Fruit fly (Drosophila melanogaster): Measurements from ENCODE around the gene CG14147.

The CG14147 gene

DNA sequence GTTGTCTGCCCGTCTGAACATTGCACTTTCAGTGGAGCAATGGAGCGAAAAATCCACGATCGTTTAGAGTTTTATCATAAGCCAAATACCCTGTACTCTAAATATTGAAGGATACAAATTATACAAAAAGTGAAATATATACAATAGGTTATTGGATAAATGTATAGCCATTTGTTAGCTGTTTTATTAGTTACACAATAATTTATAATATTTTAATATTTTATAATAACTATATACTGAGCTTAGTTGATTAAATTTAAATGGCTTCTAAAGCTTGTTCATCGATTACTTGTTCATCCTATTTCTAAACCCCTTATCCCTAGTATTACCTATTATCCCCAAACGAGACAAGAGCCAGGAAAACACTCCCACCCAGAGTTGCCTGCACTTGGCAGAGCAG lies 49.5 kb upstream of the CG14147 start (continued):
- TF ChIP-seq Lpt (GFP tag; optimal IDR thresholded peaks at IDR 0.05) = no peak
- no peak for TF ChIP-seq CG6854 (GFP tag; optimal IDR thresholded peaks at IDR 0.05)
- peak; percentile 33 for TF ChIP-seq CG6808 (GFP tag; optimal IDR thresholded peaks at IDR 0.05)
- no peak for TF ChIP-seq Eip93F (GFP tag; optimal IDR thresholded peaks at IDR 0.05)
- TF ChIP-seq Met (GFP tag; optimal IDR thresholded peaks at IDR 0.05) = no peak
- TF ChIP-seq CG32006 (GFP tag; optimal IDR thresholded peaks at IDR 0.05) = peak; percentile 76
- TF ChIP-seq CG8119 (GFP tag; IDR thresholded peaks at IDR 0.05) = peak; percentile 76
- TF ChIP-seq fkh (GFP tag; optimal IDR thresholded peaks at IDR 0.05) = no peak
- peak; percentile 63 for TF ChIP-seq CG10669 (GFP tag; optimal IDR thresholded peaks at IDR 0.05)
- no peak for TF ChIP-seq Eip75B (GFP tag; optimal IDR thresholded peaks at IDR 0.05)
- no peak for TF ChIP-seq CG9139 (GFP tag; optimal IDR thresholded peaks at IDR 0.05)
- no peak for TF ChIP-seq eg (GFP tag; IDR thresholded peaks at IDR 0.05)
- peak; percentile 84 for TF ChIP-seq CG3032 (tag; optimal IDR thresholded peaks at IDR 0.05)
- TF ChIP-seq fd85E (GFP tag; optimal IDR thresholded peaks at IDR 0.05) = no peak
- TF ChIP-seq spab (GFP tag; optimal IDR thresholded peaks at IDR 0.05) = peak; percentile 68
- TF ChIP-seq Sox102F (GFP tag; optimal IDR thresholded peaks at IDR 0.05) = no peak
- TF ChIP-seq Hr4 (GFP tag; optimal IDR thresholded peaks at IDR 0.05) = no peak

DNA sequence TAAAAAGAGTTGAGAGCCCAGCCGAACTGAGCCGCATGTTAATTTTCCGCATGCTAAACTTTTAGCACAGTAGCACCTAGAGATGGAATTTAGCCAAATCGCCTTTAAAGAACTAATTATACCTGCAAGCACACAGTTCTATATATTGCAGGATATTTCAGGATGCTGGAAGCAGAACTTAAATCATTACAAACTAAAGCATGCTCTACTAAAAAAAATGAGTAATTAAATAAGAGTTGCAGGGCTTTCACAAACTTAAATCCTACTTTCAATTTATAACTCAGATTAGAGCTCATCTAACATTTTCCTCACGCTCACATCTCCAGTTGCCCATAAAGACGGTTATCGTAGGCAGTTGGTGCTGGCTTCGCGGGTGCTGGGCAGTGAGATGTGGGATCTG lies 47.8 kb upstream of the CG14147 start:
- peak; percentile 30 for TF ChIP-seq CG32006 (GFP tag; optimal IDR thresholded peaks at IDR 0.05)
- no peak for TF ChIP-seq net (GFP tag; optimal IDR thresholded peaks at IDR 0.05)
- no peak for TF ChIP-seq Ets96B (tag; optimal IDR thresholded peaks at IDR 0.05)
- TF ChIP-seq CG11902 (GFP tag; optimal IDR thresholded peaks at IDR 0.05) = no peak

DNA sequence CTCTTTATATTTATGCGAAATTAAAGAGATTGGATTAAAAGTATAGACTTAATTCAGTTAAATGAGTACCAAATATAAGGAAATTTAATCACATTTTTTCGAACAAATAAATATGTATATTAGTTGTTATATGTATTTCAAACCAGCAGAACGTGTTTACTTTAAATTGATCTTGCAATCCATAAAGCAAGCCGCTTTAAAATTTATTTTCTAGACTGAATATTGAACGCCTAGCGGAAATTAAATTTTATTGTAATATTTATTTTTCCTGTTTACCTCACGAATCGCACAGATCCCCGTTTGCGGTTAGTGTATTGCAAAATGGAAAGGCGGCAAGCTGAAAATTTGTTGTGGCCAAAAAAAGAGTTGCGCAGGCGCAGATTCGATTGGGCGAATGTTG lies 45.1 kb upstream of the CG14147 start:
- TF ChIP-seq Met (GFP tag; optimal IDR thresholded peaks at IDR 0.05) = peak; percentile 38
- TF ChIP-seq CG6808 (GFP tag; optimal IDR thresholded peaks at IDR 0.05) = no peak
- TF ChIP-seq CG6276 (GFP tag; optimal IDR thresholded peaks at IDR 0.05) = peak; percentile 29
- TF ChIP-seq Sox102F (GFP tag; optimal IDR thresholded peaks at IDR 0.05) = peak; percentile 6
- TF ChIP-seq CG32006 (GFP tag; optimal IDR thresholded peaks at IDR 0.05) = peak; percentile 48
- peak; percentile 10 for TF ChIP-seq topi (GFP tag; optimal IDR thresholded peaks at IDR 0.05)
- TF ChIP-seq Hr4 (GFP tag; optimal IDR thresholded peaks at IDR 0.05) = peak; percentile 56
- TF ChIP-seq pdm3 (GFP tag; optimal IDR thresholded peaks at IDR 0.05) = peak; percentile 15
- peak; percentile 5 for TF ChIP-seq lz (GFP tag; optimal IDR thresholded peaks at IDR 0.05)
- no peak for TF ChIP-seq achi (GFP tag; optimal IDR thresholded peaks at IDR 0.05)
- no peak for TF ChIP-seq Sox14 (GFP tag; optimal IDR thresholded peaks at IDR 0.05)
- TF ChIP-seq fd85E (GFP tag; optimal IDR thresholded peaks at IDR 0.05) = no peak
- TF ChIP-seq esn (GFP tag; optimal IDR thresholded peaks at IDR 0.05) = peak; percentile 33
- TF ChIP-seq Sox15 (GFP tag; optimal IDR thresholded peaks at IDR 0.05) = no peak
- peak; percentile 30 for TF ChIP-seq OdsH (GFP tag; optimal IDR thresholded peaks at IDR 0.05)
- TF ChIP-seq Eip78C (GFP tag) = peak; percentile 82
- TF ChIP-seq acj6 (GFP tag; optimal IDR thresholded peaks at IDR 0.05) = peak; percentile 16
- TF ChIP-seq svp (GFP tag) = peak; percentile 69
- peak; percentile 17 for TF ChIP-seq Smox (GFP tag; optimal IDR thresholded peaks at IDR 0.05)

DNA sequence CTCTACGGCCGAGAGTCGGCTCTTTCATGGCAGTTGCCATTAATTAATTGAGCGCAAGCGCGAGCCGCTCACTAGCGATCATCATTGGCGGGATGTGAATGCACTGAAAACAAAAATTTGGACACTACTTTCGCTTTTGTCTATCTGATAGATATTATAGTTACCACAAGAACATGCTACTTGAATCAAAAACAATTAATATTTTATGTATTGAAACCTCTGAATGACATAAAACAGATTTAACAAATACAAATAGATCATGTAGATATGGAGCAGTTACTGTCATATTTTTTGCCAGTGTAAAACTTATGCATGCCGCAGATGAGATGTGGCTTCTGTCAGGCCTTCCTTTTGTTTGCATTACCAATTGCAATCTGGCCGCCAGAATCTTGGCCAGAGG lies 44.5 kb upstream of the CG14147 start:
- TF ChIP-seq pdm3 (GFP tag; optimal IDR thresholded peaks at IDR 0.05) = peak; percentile 48
- peak; percentile 67 for TF ChIP-seq CG6808 (GFP tag; optimal IDR thresholded peaks at IDR 0.05)
- peak; percentile 62 for TF ChIP-seq CG34406 (GFP tag; optimal IDR thresholded peaks at IDR 0.05)
- peak; percentile 13 for TF ChIP-seq Blimp-1 (GFP tag; optimal IDR thresholded peaks at IDR 0.05)
- peak; percentile 60 for TF ChIP-seq CG6163 (GFP tag; IDR thresholded peaks at IDR 0.05)
- peak; percentile 42 for TF ChIP-seq CG11294 (GFP tag; IDR thresholded peaks at IDR 0.05)
- TF ChIP-seq CG10669 (GFP tag; optimal IDR thresholded peaks at IDR 0.05) = peak; percentile 60
- peak; percentile 92 for TF ChIP-seq Eip78C (GFP tag)
- no peak for TF ChIP-seq Ets21C (GFP tag; optimal IDR thresholded peaks at IDR 0.05)
- peak; percentile 51 for TF ChIP-seq CG6792 (GFP tag; optimal IDR thresholded peaks at IDR 0.05)
- TF ChIP-seq CG15336 (GFP tag; IDR thresholded peaks at IDR 0.05) = peak; percentile 72
- peak; percentile 43 for TF ChIP-seq net (GFP tag; optimal IDR thresholded peaks at IDR 0.05)
- peak; percentile 49 for TF ChIP-seq spab (GFP tag; optimal IDR thresholded peaks at IDR 0.05)
- no peak for TF ChIP-seq CG16779 (tag; optimal IDR thresholded peaks at IDR 0.05)
- TF ChIP-seq fd59A (GFP tag; optimal IDR thresholded peaks at IDR 0.05) = peak; percentile 30
- TF ChIP-seq ss (GFP tag; optimal IDR thresholded peaks at IDR 0.05) = peak; percentile 14 to 36
- peak; percentile 71 for TF ChIP-seq CG8119 (GFP tag; IDR thresholded peaks at IDR 0.05)
- TF ChIP-seq fkh (GFP tag; optimal IDR thresholded peaks at IDR 0.05) = no peak
- TF ChIP-seq CG7368 (GFP tag; optimal IDR thresholded peaks at IDR 0.05) = peak; percentile 45
- TF ChIP-seq esn (GFP tag; optimal IDR thresholded peaks at IDR 0.05) = peak; percentile 34
- TF ChIP-seq CG3919 (GFP tag; optimal IDR thresholded peaks at IDR 0.05) = peak; percentile 67
- TF ChIP-seq CG3032 (tag; optimal IDR thresholded peaks at IDR 0.05) = peak; percentile 54
- TF ChIP-seq Eip93F (GFP tag; optimal IDR thresholded peaks at IDR 0.05) = no peak
- TF ChIP-seq Smox (GFP tag; optimal IDR thresholded peaks at IDR 0.05) = peak; percentile 27
- peak; percentile 58 for TF ChIP-seq Ets96B (tag; optimal IDR thresholded peaks at IDR 0.05)

Measured in whole organism, prepupa.